Fruit fly (Drosophila melanogaster) whole organism, embryonic: ENCODE measurements around the gene Dup99B.

Experiments
- CG1233 ChIP-seq: fragments of 200-800 bp; sonication (Bioruptor generic); optimal IDR thresholded peaks from 4 replicates; lab custom pipeline; 2018; ENCODE audit warnings: missing biosample characterization, mild to moderate bottlenecking, missing genetic modification characterization
- CG15696 ChIP-seq: fragments of 200-800 bp; sonication (Bioruptor generic); optimal IDR thresholded peaks from 2 replicates; lab custom pipeline; 2019; ENCODE audit warnings: missing biosample characterization, mild to moderate bottlenecking, missing genetic modification characterization, moderate library complexity
- CG17802 ChIP-seq: fragments of 200-800 bp; sonication (Bioruptor generic); optimal IDR thresholded peaks from 2 replicates; lab custom pipeline; 2018; ENCODE audit warnings: missing biosample characterization, mild to moderate bottlenecking, missing genetic modification characterization, moderate library complexity
- CG3407 ChIP-seq: fragments of 200-800 bp; sonication (Bioruptor generic); optimal IDR thresholded peaks from 2 replicates; lab custom pipeline; 2018; ENCODE audit warnings: missing biosample characterization, mild to moderate bottlenecking, missing genetic modification characterization
- CG34422 ChIP-seq: fragments of 200-800 bp; sonication (Bioruptor generic); IDR thresholded peaks from 3 replicates; pipeline ENCODE4 v1.3.6; 2022; ENCODE audit warnings: missing biosample characterization, missing genetic modification characterization
- CG4360 ChIP-seq: fragments of 200-800 bp; sonication (Bioruptor generic); IDR thresholded peaks from 2 replicates; pipeline ENCODE4 v1.3.6; 2022; ENCODE audit warnings: missing biosample characterization, missing genetic modification characterization
- CG4854 ChIP-seq: fragments of 200-800 bp; sonication (Bioruptor generic); optimal IDR thresholded peaks from 2 replicates; lab custom pipeline; 2016; ENCODE audit warnings: missing biosample characterization, missing genetic modification characterization, inconsistent platforms
- CG6683 ChIP-seq: fragments of 200-800 bp; sonication (Bioruptor generic); optimal IDR thresholded peaks from 2 replicates; lab custom pipeline; 2017; ENCODE audit warnings: missing biosample characterization, mild to moderate bottlenecking, missing genetic modification characterization, missing genetic modification reagents
- CG6854 ChIP-seq: fragments of 200-800 bp; sonication (Bioruptor generic); optimal IDR thresholded peaks from 3 replicates; lab custom pipeline; 2017; ENCODE audit warnings: missing biosample characterization, mild to moderate bottlenecking, missing genetic modification characterization
- CrebB ChIP-seq: fragments of 200-800 bp; sonication (Bioruptor generic); optimal IDR thresholded peaks from 3 replicates; lab custom pipeline; 2018; ENCODE audit warnings: missing biosample characterization, mild to moderate bottlenecking, missing genetic modification characterization
- Deaf1 ChIP-seq: fragments of 200-800 bp; optimal IDR thresholded peaks from 3 replicates; lab custom pipeline; 2019; ENCODE audit warnings: missing biosample characterization, mild to moderate bottlenecking, missing genetic modification characterization, moderate library complexity
- Dek ChIP-seq: fragments of 200-800 bp; sonication (Bioruptor generic); optimal IDR thresholded peaks from 3 replicates; lab custom pipeline; 2019; ENCODE audit warnings: missing biosample characterization, mild to moderate bottlenecking, missing genetic modification characterization, moderate library complexity
- H15 ChIP-seq: fragments of 200-800 bp; sonication (Bioruptor generic); IDR thresholded peaks from 3 replicates; pipeline ENCODE4 v1.3.6; 2022; ENCODE audit warnings: missing biosample characterization, missing genetic modification characterization
- H2.0 ChIP-seq: fragments of 200-800 bp; sonication (Bioruptor generic); IDR thresholded peaks from 2 replicates; pipeline ENCODE4 v1.3.6; 2022; ENCODE audit warnings: missing biosample characterization, missing genetic modification characterization
- Hr78 ChIP-seq, 2 experiments: fragments of 200-800 bp in 1 of 2; fragments of >200 bp in 1 of 2; sonication (Bioruptor generic) in 1 of 2; optimal IDR thresholded peaks; 2 replicates each; lab custom pipeline; 2017 to 2019; ENCODE audit warnings: missing biosample characterization in 2 of 2, missing genetic modification characterization in 2 of 2, mild to moderate bottlenecking in 1 of 2, moderate library complexity in 1 of 2
- Mad ChIP-seq: fragments of 200-800 bp; sonication (Bioruptor generic); optimal IDR thresholded peaks from 2 replicates; lab custom pipeline; 2016; ENCODE audit warnings: missing biosample characterization, missing genetic modification characterization
- PHDP ChIP-seq: fragments of 200-800 bp; sonication (Bioruptor generic); optimal IDR thresholded peaks from 3 replicates; lab custom pipeline; 2018; ENCODE audit warnings: missing biosample characterization, mild to moderate bottlenecking, missing genetic modification characterization, moderate library complexity
- Pdp1 ChIP-seq, 2 experiments: fragments of 200-800 bp; sonication (Bioruptor generic); optimal IDR thresholded peaks; 3 replicates each; lab custom pipeline; 2016; ENCODE audit warnings: missing biosample characterization in 2 of 2, missing genetic modification characterization in 2 of 2, mild to moderate bottlenecking in 1 of 2, moderate library complexity in 1 of 2
- Six4 ChIP-seq: fragments of 200-800 bp; sonication (Bioruptor generic); optimal IDR thresholded peaks from 2 replicates; lab custom pipeline; 2016; ENCODE audit warnings: missing biosample characterization, missing genetic modification characterization
- Sox100B ChIP-seq: fragments of 200-800 bp; sonication (Bioruptor generic); optimal IDR thresholded peaks from 3 replicates; lab custom pipeline; 2018; ENCODE audit warnings: missing biosample characterization, mild to moderate bottlenecking, missing genetic modification characterization
- Vsx1 ChIP-seq: fragments of 200-800 bp; sonication (Bioruptor generic); optimal IDR thresholded peaks from 2 replicates; lab custom pipeline; 2017; ENCODE audit warnings: missing biosample characterization, mild to moderate bottlenecking, missing genetic modification characterization, missing genetic modification reagents
- ab ChIP-seq: fragments of 200-800 bp; sonication (Bioruptor generic); optimal IDR thresholded peaks from 2 replicates; lab custom pipeline; 2016; ENCODE audit warnings: missing biosample characterization, missing genetic modification characterization
- ase ChIP-seq: fragments of 200-800 bp; sonication (Bioruptor generic); IDR thresholded peaks from 3 replicates; pipeline ENCODE4 v1.3.6; 2022; ENCODE audit warnings: missing biosample characterization, missing genetic modification characterization
- bcd ChIP-seq: fragments of 200-800 bp; sonication (Bioruptor generic); optimal IDR thresholded peaks from 2 replicates; lab custom pipeline; 2017; ENCODE audit warnings: missing biosample characterization, mild to moderate bottlenecking, missing genetic modification characterization
- br ChIP-seq: fragments of >200 bp; optimal IDR thresholded peaks from 2 replicates; lab custom pipeline; 2017
- btn ChIP-seq: fragments of 200-800 bp; sonication (Bioruptor generic); optimal IDR thresholded peaks from 2 replicates; lab custom pipeline; 2016; ENCODE audit warnings: missing biosample characterization, missing genetic modification characterization
- cad ChIP-seq: fragments of >200 bp; optimal IDR thresholded peaks from 2 replicates; lab custom pipeline; 2017; ENCODE audit warnings: missing biosample characterization, missing genetic modification characterization
- chif ChIP-seq, 2 experiments: fragments of 200-800 bp; sonication (Bioruptor generic); optimal IDR thresholded peaks; 3 replicates each; lab custom pipeline; 2016; ENCODE audit warnings: missing biosample characterization in 2 of 2, missing genetic modification characterization in 2 of 2
- da ChIP-seq: fragments of 200-800 bp; sonication (Bioruptor generic); optimal IDR thresholded peaks from 2 replicates; lab custom pipeline; 2016; ENCODE audit warnings: missing biosample characterization, missing genetic modification characterization
- fd96Cb ChIP-seq: fragments of 200-800 bp; sonication (Bioruptor generic); optimal IDR thresholded peaks from 2 replicates; lab custom pipeline; 2018; ENCODE audit warnings: missing biosample characterization, mild to moderate bottlenecking, missing genetic modification characterization, moderate library complexity
- ftz-f1 ChIP-seq: fragments of 200-800 bp; sonication (Bioruptor generic); optimal IDR thresholded peaks from 2 replicates; lab custom pipeline; 2016; ENCODE audit warnings: missing biosample characterization, missing genetic modification characterization
- gce ChIP-seq: fragments of 200-800 bp; sonication (Bioruptor generic); IDR thresholded peaks from 3 replicates; pipeline ENCODE4 v1.3.6; 2022; ENCODE audit warnings: missing biosample characterization, missing genetic modification characterization
- gsb ChIP-seq: fragments of 200-800 bp; sonication (Bioruptor generic); IDR thresholded peaks from 2 replicates; pipeline ENCODE4 v1.3.6; 2022; ENCODE audit warnings: missing biosample characterization, missing genetic modification characterization
- hbn ChIP-seq: fragments of 200-800 bp; sonication (Bioruptor generic); IDR thresholded peaks from 2 replicates; pipeline ENCODE4 v1.3.6; 2022; ENCODE audit warnings: missing biosample characterization, missing genetic modification characterization; ENCODE audit not compliant: partially characterized antibody
- lola ChIP-seq, 3 experiments: fragments of >200 bp in 2 of 3; fragments of 200-800 bp in 1 of 3; sonication (Bioruptor generic) in 1 of 3; optimal IDR thresholded peaks; 2 replicates each; lab custom pipeline; 2017 to 2019; ENCODE audit warnings: missing biosample characterization in 3 of 3, missing genetic modification characterization in 3 of 3, mild to moderate bottlenecking in 1 of 3, moderate library complexity in 1 of 3
- nmo ChIP-seq: fragments of 200-800 bp; sonication (Bioruptor generic); optimal IDR thresholded peaks from 2 replicates; lab custom pipeline; 2018; ENCODE audit warnings: missing biosample characterization, mild to moderate bottlenecking, missing genetic modification characterization, moderate library complexity
- oc ChIP-seq: fragments of 200-800 bp; sonication (Bioruptor generic); optimal IDR thresholded peaks from 2 replicates; lab custom pipeline; 2018; ENCODE audit warnings: missing biosample characterization, mild to moderate bottlenecking, missing genetic modification characterization, moderate library complexity
- otp ChIP-seq: fragments of 200-800 bp; sonication (Bioruptor generic); IDR thresholded peaks from 3 replicates; pipeline ENCODE4, ENCODE4 v1.3.6; 2022; ENCODE audit warnings: missing biosample characterization, missing genetic modification characterization
- pfk ChIP-seq: fragments of 200-800 bp; sonication (Bioruptor generic); optimal IDR thresholded peaks from 2 replicates; lab custom pipeline; 2018; ENCODE audit warnings: missing biosample characterization, mild to moderate bottlenecking, missing genetic modification characterization, moderate library complexity
- prd ChIP-seq, 3 experiments: fragments of >200 bp in 2 of 3; fragments of 200-800 bp in 1 of 3; sonication (Bioruptor generic) in 1 of 3; optimal IDR thresholded peaks in 2 of 3; IDR thresholded peaks in 1 of 3; 2 replicates in 2 of 3; 3 replicates in 1 of 3; pipeline versions ENCODE4 v1.3.6 to Lab custom; 2017 to 2022; ENCODE audit warnings: missing biosample characterization in 1 of 3, missing genetic modification characterization in 1 of 3
- psq ChIP-seq: fragments of 200-800 bp; sonication (Bioruptor generic); optimal IDR thresholded peaks from 2 replicates; lab custom pipeline; 2017; ENCODE audit warnings: missing biosample characterization, missing genetic modification characterization
- ranshi ChIP-seq: fragments of 200-800 bp; sonication (Bioruptor generic); IDR thresholded peaks from 2 replicates; pipeline ENCODE4 v1.3.6; 2022; ENCODE audit warnings: missing biosample characterization, missing genetic modification characterization
- schlank ChIP-seq: fragments of 200-800 bp; sonication (Bioruptor generic); optimal IDR thresholded peaks from 2 replicates; lab custom pipeline; 2018; ENCODE audit warnings: missing biosample characterization, mild to moderate bottlenecking, missing genetic modification characterization
- sens-2 ChIP-seq: fragments of 200-800 bp; sonication (Bioruptor generic); IDR thresholded peaks from 2 replicates; pipeline ENCODE4 v1.3.6; 2022; ENCODE audit warnings: missing biosample characterization, missing genetic modification characterization
- slbo ChIP-seq: fragments of 200-800 bp; sonication (Bioruptor generic); IDR thresholded peaks from 2 replicates; pipeline ENCODE4 v1.3.6; 2022; ENCODE audit warnings: missing biosample characterization, missing genetic modification characterization
- slou ChIP-seq: fragments of 200-800 bp; sonication (Bioruptor generic); optimal IDR thresholded peaks from 3 replicates; lab custom pipeline; 2016; ENCODE audit warnings: missing biosample characterization, missing genetic modification characterization
- sob ChIP-seq: fragments of 200-800 bp; sonication (Bioruptor generic); IDR thresholded peaks from 2 replicates; pipeline ENCODE4 v1.3.6; 2022; ENCODE audit warnings: missing biosample characterization, missing genetic modification characterization
- zfh2 ChIP-seq: fragments of 200-800 bp; sonication (Bioruptor generic); optimal IDR thresholded peaks from 2 replicates; lab custom pipeline; 2016; ENCODE audit warnings: missing biosample characterization, missing genetic modification characterization

Gene Dup99B

dm6 chr3R:29717519-29717918 is 2.3 kb upstream of the Dup99B start (continued):
- TF ChIP-seq Mad (no peak), CG4360 (GFP tag; lab: Robert Waterston, UW) (no peak), ranshi (GFP tag; lab: Robert Waterston, UW) (peak; percentile 26; the same call in 1 of the 2 replicates), fd96Cb (tag; lab: Kevin White, UChicago) (peak; percentile 45)
- TF ChIP-seq, all 482 proteins: peak for 93

- TF ChIP-seq hbn (no peak), CG17802 (tag; lab: Kevin White, UChicago) (peak; percentile 82), ab (GFP tag; lab: Kevin White, UChicago) (no peak), cad (GFP tag; lab: Kevin White, UChicago) (no peak), nmo (peak; percentile 60), sob (GFP tag; lab: Robert Waterston, UW) (peak; percentile 79), bcd (GFP tag; lab: Kevin White, UChicago) (peak; percentile 79), CG3407 (GFP tag; lab: Kevin White, UChicago) (peak; percentile 76), zfh2 (GFP tag; lab: Kevin White, UChicago) (no peak), CG15696 (tag; lab: Kevin White, UChicago) (peak; percentile 67), psq (no peak), ftz-f1 (GFP tag; lab: Kevin White, UChicago) (peak; percentile 5), H2.0 (GFP tag; lab: Robert Waterston, UW) (peak; percentile 77), slou (no peak), br (lab: Kevin White, UChicago) (no peak), CG6854 (GFP tag; lab: Kevin White, UChicago) (peak; percentile 67), lola (GFP tag; optimal IDR thresholded peaks at IDR 0.05; lab: Kevin White, UChicago) (peak in 1 of 3 experiments; percentile 23), Dek (tag; lab: Kevin White, UChicago) (peak; percentile 6), pfk (GFP tag; lab: Kevin White, UChicago) (peak; percentile 45), CG6683 (GFP tag; lab: Kevin White, UChicago) (no peak), sens-2 (GFP tag; lab: Robert Waterston, UW) (peak; percentile 90), ase (peak; percentile 84; the same call in 2 of the 3 replicates), Six4 (peak; percentile 63), schlank (tag; lab: Kevin White, UChicago) (peak; percentile 55), gce (GFP tag; lab: Robert Waterston, UW) (peak; percentile 91), oc (peak; percentile 36), CG4854 (GFP tag; lab: Kevin White, UChicago) (peak; percentile 66), Deaf1 (no peak), H15 (peak; percentile 90), CG34422 (GFP tag; lab: Robert Waterston, UW) (peak; percentile 74; the same call in 2 of the 3 replicates), da (GFP tag; lab: Kevin White, UChicago) (peak; percentile 25), prd (optimal IDR thresholded peaks at IDR 0.05; lab: Kevin White, UChicago) (no peak), prd (GFP tag; IDR thresholded peaks at IDR 0.05; lab: Robert Waterston, UW) (peak; percentile 77), Vsx1 (peak; percentile 69), otp (GFP tag; lab: Robert Waterston, UW) (peak; percentile 89), Pdp1 (GFP tag; optimal IDR thresholded peaks at IDR 0.05; lab: Kevin White, UChicago) (peak; percentile 54 to 78), chif (GFP tag; optimal IDR thresholded peaks at IDR 0.05; lab: Kevin White, UChicago) (peak; percentile 56 to 84), CrebB (tag; lab: Kevin White, UChicago) (peak; percentile 74), PHDP (peak; percentile 76), CG1233 (GFP tag; lab: Kevin White, UChicago) (peak; percentile 82), btn (peak; percentile 83), gsb (GFP tag; lab: Robert Waterston, UW) (peak; percentile 63), slbo (GFP tag; lab: Robert Waterston, UW) (peak; percentile 79), Sox100B (GFP tag; lab: Kevin White, UChicago) (peak; percentile 69), Hr78 (GFP tag; optimal IDR thresholded peaks at IDR 0.05; lab: Kevin White, UChicago) (no peak)
Observed at dm6 chr3R:29716782-29717317, 1.7 kb upstream of the Dup99B start, which contains the start of gene Obp99b. Gene Obp99b, minus strand, starts transcription at chr3R:29716896.
